Fruit fly (Drosophila melanogaster) whole organism, embryonic: Measurements from ENCODE around the gene CG7878.

Experiments used
- CG31441 ChIP-seq: fragments of 200-800 bp; sonication (Bioruptor generic); IDR thresholded peaks from 2 replicates; pipeline ENCODE4 v1.3.6; 2022; ENCODE audit warnings: missing biosample characterization, missing genetic modification characterization
- CG3726 ChIP-seq: fragments of 200-800 bp; sonication (Bioruptor generic); IDR thresholded peaks from 3 replicates; pipeline ENCODE4, ENCODE4 v1.3.6; 2022; ENCODE audit warnings: missing biosample characterization, missing genetic modification characterization

- TF ChIP-seq CG3726 (GFP tag; lab: Robert Waterston, UW), result no peak
- no peak for TF ChIP-seq CG31441 (GFP tag; lab: Robert Waterston, UW)
These were observed 12.7 kb upstream of the CG7878 start for dm6 chr3R:8109782-8110181.
